Fruit fly (Drosophila melanogaster) whole organism, embryonic: ENCODE results near the gene CG12773.

Source experiments
- Atf-2 ChIP-seq: fragments of 200-800 bp; sonication (Bioruptor generic); optimal IDR thresholded peaks from 2 replicates; lab custom pipeline; 2016; ENCODE audit warnings: missing biosample characterization, missing genetic modification characterization
- Atf6 ChIP-seq: fragments of 200-800 bp; sonication (Bioruptor generic); IDR thresholded peaks from 2 replicates; pipeline ENCODE4 v1.3.6; 2022; ENCODE audit warnings: missing biosample characterization, missing genetic modification characterization
- CG10267 ChIP-seq: fragments of 200-800 bp; sonication (Bioruptor generic); optimal IDR thresholded peaks from 2 replicates; lab custom pipeline; 2018; ENCODE audit warnings: missing biosample characterization, mild to moderate bottlenecking, missing genetic modification characterization, moderate library complexity
- CG11696 ChIP-seq: fragments of 200-800 bp; sonication (Bioruptor generic); IDR thresholded peaks from 2 replicates; pipeline ENCODE4 v1.3.6; 2022; ENCODE audit warnings: missing biosample characterization, missing genetic modification characterization
- CG1233 ChIP-seq: fragments of 200-800 bp; sonication (Bioruptor generic); optimal IDR thresholded peaks from 4 replicates; lab custom pipeline; 2018; ENCODE audit warnings: missing biosample characterization, mild to moderate bottlenecking, missing genetic modification characterization
- CG13624 ChIP-seq: fragments of 200-800 bp; sonication (Bioruptor generic); optimal IDR thresholded peaks from 2 replicates; lab custom pipeline; 2016; ENCODE audit warnings: missing biosample characterization, missing genetic modification characterization
- CG14965 ChIP-seq: fragments of 200-800 bp; sonication (Bioruptor generic); optimal IDR thresholded peaks from 2 replicates; lab custom pipeline; 2016; ENCODE audit warnings: missing biosample characterization, missing genetic modification characterization, borderline replicate concordance
- CG15514 ChIP-seq: fragments of 200-800 bp; sonication (Bioruptor generic); optimal IDR thresholded peaks from 3 replicates; lab custom pipeline; 2017; ENCODE audit warnings: missing biosample characterization, missing genetic modification characterization, mild to moderate bottlenecking, moderate library complexity, missing genetic modification reagents
- CG2116 ChIP-seq: fragments of 200-800 bp; sonication (Bioruptor generic); optimal IDR thresholded peaks from 3 replicates; lab custom pipeline; 2018; ENCODE audit warnings: missing biosample characterization, mild to moderate bottlenecking, missing genetic modification characterization
- CG2120 ChIP-seq: fragments of 200-800 bp; sonication (Bioruptor generic); optimal IDR thresholded peaks from 3 replicates; lab custom pipeline; 2016; ENCODE audit warnings: missing biosample characterization, missing genetic modification characterization
- CG31224 ChIP-seq: fragments of 200-800 bp; sonication (Bioruptor generic); IDR thresholded peaks from 2 replicates; pipeline ENCODE4 v1.3.6; 2022; ENCODE audit warnings: missing biosample characterization, missing genetic modification characterization
- CG34376 ChIP-seq: fragments of 200-800 bp; sonication (Bioruptor generic); optimal IDR thresholded peaks from 2 replicates; lab custom pipeline; 2018; ENCODE audit warnings: missing biosample characterization, mild to moderate bottlenecking, missing genetic modification characterization
- CG34422 ChIP-seq: fragments of 200-800 bp; sonication (Bioruptor generic); IDR thresholded peaks from 3 replicates; pipeline ENCODE4 v1.3.6; 2022; ENCODE audit warnings: missing biosample characterization, missing genetic modification characterization
- CG3995 ChIP-seq: fragments of 200-800 bp; sonication (Bioruptor generic); optimal IDR thresholded peaks from 3 replicates; lab custom pipeline; 2016; ENCODE audit warnings: missing biosample characterization, missing genetic modification characterization
- CG5245 ChIP-seq: fragments of 200-800 bp; sonication (Bioruptor generic); optimal IDR thresholded peaks from 3 replicates; lab custom pipeline; 2016; ENCODE audit warnings: missing biosample characterization, missing genetic modification characterization
- CG8290 ChIP-seq, 3 experiments: fragments of 200-800 bp; sonication (Bioruptor generic); optimal IDR thresholded peaks; 2 replicates each; lab custom pipeline; 2016 to 2019; ENCODE audit warnings: missing biosample characterization in 3 of 3, missing genetic modification characterization in 3 of 3, mild to moderate bottlenecking in 2 of 3, moderate library complexity in 1 of 3
- CG8388 ChIP-seq: fragments of 200-800 bp; sonication (Bioruptor generic); optimal IDR thresholded peaks from 2 replicates; lab custom pipeline; 2019; ENCODE audit warnings: missing biosample characterization, mild to moderate bottlenecking, missing genetic modification characterization, moderate library complexity
- Dek ChIP-seq: fragments of 200-800 bp; sonication (Bioruptor generic); optimal IDR thresholded peaks from 3 replicates; lab custom pipeline; 2019; ENCODE audit warnings: missing biosample characterization, mild to moderate bottlenecking, missing genetic modification characterization, moderate library complexity
- Dp ChIP-seq: fragments of 200-800 bp; sonication (Bioruptor generic); optimal IDR thresholded peaks from 2 replicates; lab custom pipeline; 2018; ENCODE audit warnings: missing biosample characterization, mild to moderate bottlenecking, missing genetic modification characterization, moderate library complexity
- Ets65A ChIP-seq: fragments of 200-800 bp; sonication (Bioruptor generic); peaks from one replicate; lab custom pipeline; 2016; ENCODE audit warnings: missing biosample characterization, missing genetic modification characterization
- HLH4C ChIP-seq: fragments of 200-800 bp; sonication (Bioruptor generic); IDR thresholded peaks from 3 replicates; pipeline ENCODE4 v1.3.6; 2022; ENCODE audit warnings: missing biosample characterization, missing genetic modification characterization; ENCODE audit not compliant: partially characterized antibody
- HmgZ ChIP-seq: fragments of 200-800 bp; sonication (Bioruptor generic); optimal IDR thresholded peaks from 2 replicates; lab custom pipeline; 2018; ENCODE audit warnings: missing biosample characterization, mild to moderate bottlenecking, missing genetic modification characterization
- MBD-R2 ChIP-seq: fragments of 200-800 bp; sonication (Bioruptor generic); IDR thresholded peaks from 2 replicates; pipeline ENCODE4 v1.3.6; 2022; ENCODE audit warnings: missing biosample characterization, missing genetic modification characterization
- Med ChIP-seq: fragments of 200-800 bp; sonication (Bioruptor generic); peaks from one replicate; lab custom pipeline; 2016; ENCODE audit warnings: missing biosample characterization, missing genetic modification characterization, mild to moderate bottlenecking, inconsistent platforms, moderate library complexity
- Mes4 ChIP-seq: fragments of 200-800 bp; sonication (Bioruptor generic); optimal IDR thresholded peaks from 2 replicates; lab custom pipeline; 2016; ENCODE audit warnings: missing biosample characterization, missing genetic modification characterization
- Nf-YC ChIP-seq: fragments of 200-800 bp; optimal IDR thresholded peaks from 3 replicates; lab custom pipeline; 2019; ENCODE audit warnings: missing biosample characterization, mild to moderate bottlenecking, missing genetic modification characterization, moderate library complexity
- Opbp ChIP-seq: fragments of 200-800 bp; sonication (Bioruptor generic); IDR thresholded peaks from 3 replicates; pipeline ENCODE4 v1.3.6; 2022; ENCODE audit warnings: missing biosample characterization, missing genetic modification characterization; ENCODE audit not compliant: partially characterized antibody
- Side ChIP-seq: fragments of 200-800 bp; sonication (Bioruptor generic); optimal IDR thresholded peaks from 2 replicates; lab custom pipeline; 2016; ENCODE audit warnings: missing biosample characterization, missing genetic modification characterization
- YL-1 ChIP-seq: fragments of 200-800 bp; sonication (Bioruptor generic); optimal IDR thresholded peaks from 3 replicates; lab custom pipeline; 2017; ENCODE audit warnings: missing biosample characterization, mild to moderate bottlenecking, missing genetic modification characterization
- amos ChIP-seq: fragments of 200-800 bp; sonication (Bioruptor generic); IDR thresholded peaks from 2 replicates; pipeline ENCODE4 v1.3.6; 2022; ENCODE audit warnings: missing biosample characterization, missing genetic modification characterization; ENCODE audit not compliant: partially characterized antibody
- aop ChIP-seq: fragments of 200-800 bp; sonication (Bioruptor generic); IDR thresholded peaks from 2 replicates; pipeline ENCODE4 v1.3.6; 2022; ENCODE audit warnings: missing biosample characterization, missing genetic modification characterization
- bowl ChIP-seq: fragments of 200-800 bp; sonication (Bioruptor generic); IDR thresholded peaks from 2 replicates; pipeline ENCODE4 v1.3.6; 2022; ENCODE audit warnings: missing biosample characterization, missing genetic modification characterization
- chm ChIP-seq: fragments of 200-800 bp; sonication (Bioruptor generic); IDR thresholded peaks from 2 replicates; pipeline ENCODE4 v1.3.6; 2022; ENCODE audit warnings: missing biosample characterization, missing genetic modification characterization
- ci ChIP-seq: fragments of 200-800 bp; sonication (Bioruptor generic); IDR thresholded peaks from 3 replicates; pipeline ENCODE4 v1.3.6; 2022; ENCODE audit warnings: missing biosample characterization, missing genetic modification characterization
- corto ChIP-seq: fragments of 200-800 bp; sonication (Bioruptor generic); optimal IDR thresholded peaks from 2 replicates; lab custom pipeline; 2016; ENCODE audit warnings: missing biosample characterization, mild to moderate bottlenecking, missing genetic modification characterization, moderate library complexity
- ems ChIP-seq: fragments of 200-800 bp; sonication (Bioruptor generic); optimal IDR thresholded peaks from 3 replicates; lab custom pipeline; 2016; ENCODE audit warnings: missing biosample characterization, missing genetic modification characterization
- eve ChIP-seq, 2 experiments: fragments of >200 bp; optimal IDR thresholded peaks; 2 replicates each; lab custom pipeline; 2017; ENCODE audit warnings: missing biosample characterization in 2 of 2, missing genetic modification characterization in 2 of 2
- fd64A ChIP-seq: fragments of 200-800 bp; sonication (Bioruptor generic); optimal IDR thresholded peaks from 3 replicates; lab custom pipeline; 2018; ENCODE audit warnings: missing biosample characterization, mild to moderate bottlenecking, missing genetic modification characterization
- lab ChIP-seq: fragments of 200-800 bp; sonication (Bioruptor generic); optimal IDR thresholded peaks from 3 replicates; lab custom pipeline; 2017; ENCODE audit warnings: missing biosample characterization, missing genetic modification characterization, mild to moderate bottlenecking, moderate library complexity, missing genetic modification reagents
- nom ChIP-seq: fragments of 200-800 bp; sonication (Bioruptor generic); optimal IDR thresholded peaks from 2 replicates; lab custom pipeline; 2017; ENCODE audit warnings: missing biosample characterization, missing genetic modification characterization, mild to moderate bottlenecking, moderate library complexity, missing genetic modification reagents
- peb ChIP-seq: fragments of 200-800 bp; sonication (Bioruptor generic); IDR thresholded peaks from 2 replicates; pipeline ENCODE4 v1.3.6; 2022; ENCODE audit warnings: missing biosample characterization, missing genetic modification characterization
- pros ChIP-seq: fragments of 200-800 bp; sonication (Bioruptor generic); optimal IDR thresholded peaks from 3 replicates; lab custom pipeline; 2019; ENCODE audit warnings: missing biosample characterization, mild to moderate bottlenecking, missing genetic modification characterization, moderate library complexity
- row ChIP-seq: fragments of 200-800 bp; sonication (Bioruptor generic); IDR thresholded peaks from 3 replicates; pipeline ENCODE4 v1.3.6; 2022; ENCODE audit warnings: missing biosample characterization, missing genetic modification characterization
- sens-2 ChIP-seq: fragments of 200-800 bp; sonication (Bioruptor generic); IDR thresholded peaks from 2 replicates; pipeline ENCODE4 v1.3.6; 2022; ENCODE audit warnings: missing biosample characterization, missing genetic modification characterization
- ssp ChIP-seq: fragments of 200-800 bp; sonication (Bioruptor generic); IDR thresholded peaks from 2 replicates; pipeline ENCODE4 v1.3.6; 2022; ENCODE audit warnings: missing biosample characterization, missing genetic modification characterization
- stc ChIP-seq: fragments of 200-800 bp; sonication (Bioruptor generic); IDR thresholded peaks from 2 replicates; pipeline ENCODE4 v1.3.6; 2022; ENCODE audit warnings: missing biosample characterization, missing genetic modification characterization
- tio ChIP-seq: fragments of 200-800 bp; sonication (Bioruptor generic); optimal IDR thresholded peaks from 2 replicates; lab custom pipeline; 2017; ENCODE audit warnings: missing biosample characterization, missing genetic modification characterization, inconsistent platforms
- vnd ChIP-seq: fragments of 200-800 bp; sonication (Bioruptor generic); IDR thresholded peaks from 3 replicates; pipeline ENCODE4 v1.3.6; 2022; ENCODE audit warnings: missing biosample characterization, missing genetic modification characterization; ENCODE audit not compliant: partially characterized antibody
- vvl ChIP-seq: fragments of 200-800 bp; sonication (Bioruptor generic); IDR thresholded peaks from 2 replicates; pipeline ENCODE4 v1.3.6; 2022; ENCODE audit warnings: missing biosample characterization, missing genetic modification characterization
- zfh1 ChIP-seq: fragments of 200-800 bp; sonication (Bioruptor generic); IDR thresholded peaks from 3 replicates; pipeline ENCODE4 v1.3.6; 2022; ENCODE audit warnings: missing biosample characterization, missing genetic modification characterization

Gene CG12773

DNA sequence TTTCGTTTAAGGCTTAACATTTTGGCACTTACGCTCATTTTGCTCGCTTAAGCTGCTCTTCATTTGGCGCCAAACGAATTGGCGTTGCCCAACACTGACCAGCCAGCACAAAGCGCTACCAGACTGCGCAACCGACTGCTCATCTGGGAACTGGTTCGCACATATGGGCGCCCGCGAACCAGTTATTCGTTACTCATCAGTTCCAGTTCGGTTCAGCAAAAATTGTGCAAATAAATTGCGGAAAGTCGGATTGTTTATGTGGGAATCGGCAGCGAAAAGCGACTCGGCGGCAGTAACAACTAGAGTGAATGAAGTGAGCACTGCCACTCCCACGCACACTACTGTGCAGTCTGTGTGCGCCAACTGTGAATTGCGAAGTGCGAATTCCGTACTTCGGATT lies 39.1 kb upstream of the CG12773 start, which contains the start of gene Rilpl (continued):
- peak; percentile 30 for TF ChIP-seq CG13624
- TF ChIP-seq CG14965 (GFP tag; lab: Kevin White, UChicago): no peak
- peak; percentile 33; the same call in 1 of the 3 replicates for TF ChIP-seq row (GFP tag; lab: Robert Waterston, UW)
- no peak for TF ChIP-seq peb
- TF ChIP-seq HmgZ (tag; lab: Kevin White, UChicago): peak; percentile 60
- peak; percentile 100 for TF ChIP-seq CG15514 (GFP tag; lab: Kevin White, UChicago)
- peak; percentile 84 for TF ChIP-seq YL-1
- peak; percentile 56 for TF ChIP-seq CG3995 (GFP tag; lab: Kevin White, UChicago)
- TF ChIP-seq CG2120 (GFP tag; lab: Kevin White, UChicago): peak; percentile 50
- TF ChIP-seq amos (GFP tag; lab: Robert Waterston, UW): peak; percentile 68; the same call in 1 of the 2 replicates
- no peak for TF ChIP-seq Dek (tag; lab: Kevin White, UChicago)
- peak; percentile 59; the same call in 1 of the 3 replicates for TF ChIP-seq Opbp (GFP tag; lab: Robert Waterston, UW)
- peak; percentile 55; the same call in 2 of the 3 replicates for TF ChIP-seq HLH4C
- peak; percentile 95 for TF ChIP-seq CG10267 (tag; lab: Kevin White, UChicago)
- peak; percentile 8 for TF ChIP-seq CG5245 (GFP tag; lab: Kevin White, UChicago)
- TF ChIP-seq Dp: peak; percentile 93
- TF ChIP-seq chm (GFP tag; lab: Robert Waterston, UW): peak; percentile 53
- peak; percentile 39 for TF ChIP-seq lab (GFP tag; lab: Kevin White, UChicago)
- peak; percentile 28 for TF ChIP-seq CG2116 (GFP tag; lab: Kevin White, UChicago)
- TF ChIP-seq vvl (GFP tag; lab: Robert Waterston, UW): peak; percentile 44; the same call in 1 of the 2 replicates
- TF ChIP-seq Nf-YC: peak; percentile 6
- TF ChIP-seq nom: peak; percentile 66
- TF ChIP-seq aop (GFP tag; lab: Robert Waterston, UW): no peak

- TF ChIP-seq Mes4 (GFP tag; lab: Kevin White, UChicago) (no peak), pros (GFP tag; lab: Kevin White, UChicago) (peak; percentile 75), ci (GFP tag; lab: Robert Waterston, UW) (peak; percentile 58), vnd (no peak), tio (GFP tag; lab: Kevin White, UChicago) (no peak), ssp (GFP tag; lab: Robert Waterston, UW) (no peak), zfh1 (no peak), CG34422 (no peak), Atf-2 (GFP tag; lab: Kevin White, UChicago) (no peak), Atf6 (GFP tag; lab: Robert Waterston, UW) (no peak), Med (GFP tag; lab: Kevin White, UChicago) (no peak), CG11696 (GFP tag; lab: Robert Waterston, UW) (no peak), eve (GFP tag; optimal IDR thresholded peaks at IDR 0.05; lab: Kevin White, UChicago) (no peak), HLH4C (no peak), sens-2 (no peak), CG34376 (GFP tag; lab: Kevin White, UChicago) (no peak), corto (GFP tag; lab: Kevin White, UChicago) (no peak), bowl (GFP tag; lab: Robert Waterston, UW) (no peak), ems (GFP tag; lab: Kevin White, UChicago) (no peak), Side (GFP tag; lab: Kevin White, UChicago) (no peak), CG1233 (no peak), MBD-R2 (no peak), stc (GFP tag; lab: Robert Waterston, UW) (no peak), CG8290 (GFP tag; optimal IDR thresholded peaks at IDR 0.05; lab: Kevin White, UChicago) (no peak), CG8290 (tag; optimal IDR thresholded peaks at IDR 0.05; lab: Kevin White, UChicago) (no peak), Opbp (GFP tag; lab: Robert Waterston, UW) (no peak), CG31224 (GFP tag; lab: Robert Waterston, UW) (no peak), Ets65A (peak; percentile 8), fd64A (GFP tag; lab: Kevin White, UChicago) (no peak), CG8388 (no peak)
These were observed 34.4 kb upstream of the CG12773 start for dm6 chrX:1388148-1388703.
